Worm (Caenorhabditis elegans) whole organism, mixed stage, embryonic: ENCODE measurements around the gene R05D3.8.

ENCODE experiments used
- M03D4.4 ChIP-seq: sonication (generic microtip); optimal IDR thresholded peaks from 2 replicates; lab custom pipeline; 2017; ENCODE audit warnings: mild to moderate bottlenecking, missing genetic modification characterization, missing compliant biosample characterization
- ceh-83 ChIP-seq: fragments of 200-800 bp; sonication (Bioruptor generic); optimal IDR thresholded peaks from 2 replicates; lab custom pipeline; 2018; ENCODE audit warnings: mild to moderate bottlenecking, missing genetic modification characterization, missing compliant biosample characterization
- cnd-1 ChIP-seq: fragments of 200-800 bp; sonication (Bioruptor generic); optimal IDR thresholded peaks from 2 replicates; lab custom pipeline; 2018; ENCODE audit warnings: mild to moderate bottlenecking, missing genetic modification characterization, missing compliant biosample characterization
- lin-13 ChIP-seq: fragments of 150-350 bp; optimal IDR thresholded peaks from 2 replicates; lab custom pipeline; 2014; ENCODE audit warnings: missing biosample characterization, missing genetic modification characterization
- lin-32 ChIP-seq: fragments of 200-800 bp; sonication (Bioruptor generic); optimal IDR thresholded peaks from 2 replicates; lab custom pipeline; 2018; ENCODE audit warnings: mild to moderate bottlenecking, missing genetic modification characterization, missing compliant biosample characterization
- lsy-2 ChIP-seq: fragments of 150-350 bp; optimal IDR thresholded peaks from 2 replicates; lab custom pipeline; 2014; ENCODE audit warnings: missing biosample characterization, missing genetic modification characterization
- nhr-28 ChIP-seq: fragments of 150-350 bp; optimal IDR thresholded peaks from 2 replicates; lab custom pipeline; 2014; ENCODE audit warnings: missing biosample characterization, missing genetic modification characterization
- snpc-4 ChIP-seq: fragments of 150-350 bp; optimal IDR thresholded peaks from 2 replicates; lab custom pipeline; 2014; ENCODE audit warnings: missing biosample characterization, missing genetic modification characterization
- unc-62 ChIP-seq: fragments of 150-350 bp; optimal IDR thresholded peaks from 2 replicates; lab custom pipeline; 2014; ENCODE audit warnings: missing biosample characterization, missing genetic modification reagents, missing genetic modification characterization

ce11 chrIII:8392307-8392706 is 34.2 kb upstream of the R05D3.8 start:
- TF ChIP-seq lsy-2 (tag; lab: Kevin White, UChicago) = no peak
- no peak for TF ChIP-seq nhr-28 (tag; lab: Kevin White, UChicago)
- TF ChIP-seq unc-62 = no peak
- no peak for TF ChIP-seq cnd-1 (tag; lab: Kevin White, UChicago)
- no peak for TF ChIP-seq M03D4.4 (tag; lab: Kevin White, UChicago)
- no peak for TF ChIP-seq ceh-83
- no peak for TF ChIP-seq lin-32 (GFP tag; lab: Kevin White, UChicago)
- TF ChIP-seq snpc-4 = no peak
- TF ChIP-seq lin-13 (tag; lab: Kevin White, UChicago) = no peak
